Worm (Caenorhabditis elegans) whole organism, L1 larva: ENCODE measurements around the gene C16A3.5.

ENCODE experiments used
- ama-1 ChIP-seq: fragments of 150-350 bp; optimal IDR thresholded peaks from 2 replicates; lab custom pipeline; 2014
- ces-1 ChIP-seq: fragments of 150-350 bp; optimal IDR thresholded peaks from 2 replicates; lab custom pipeline; 2014; ENCODE audit warnings: missing biosample characterization, missing genetic modification reagents, missing genetic modification characterization
- elt-3 ChIP-seq, 6 experiments: fragments of 150-350 bp in 1 of 6; sonication (generic microtip); optimal IDR thresholded peaks; 2 replicates each; lab custom pipeline; 2017 to 2018; ENCODE audit warnings: missing biosample characterization in 6 of 6, missing genetic modification characterization in 6 of 6, inconsistent platforms in 1 of 6
- lin-15B ChIP-seq: fragments of 150-350 bp; sonication (generic microtip); optimal IDR thresholded peaks from 3 replicates; lab custom pipeline; 2014; ENCODE audit warnings: missing biosample characterization, missing genetic modification characterization
- mdl-1 ChIP-seq, 2 experiments: fragments of 150-350 bp; optimal IDR thresholded peaks; 2 replicates each; lab custom pipeline; 2014 to 2017; ENCODE audit warnings: missing biosample characterization in 2 of 2, missing genetic modification characterization in 2 of 2, inconsistent platforms in 1 of 2
- mep-1 ChIP-seq: fragments of 150-350 bp; optimal IDR thresholded peaks from 2 replicates; lab custom pipeline; 2014; ENCODE audit warnings: missing biosample characterization, missing genetic modification characterization
- nhr-28 ChIP-seq: fragments of 150-350 bp; optimal IDR thresholded peaks from 2 replicates; lab custom pipeline; 2014; ENCODE audit warnings: missing biosample characterization, missing genetic modification characterization
- pag-3 ChIP-seq: sonication (generic microtip); optimal IDR thresholded peaks from 2 replicates; lab custom pipeline; 2017; ENCODE audit warnings: missing genetic modification characterization, mild to moderate bottlenecking, missing compliant biosample characterization, antibody characterized with exemption, borderline replicate concordance; ENCODE audit not compliant: insufficient read depth
- snpc-4 ChIP-seq: fragments of 150-350 bp; optimal IDR thresholded peaks from 2 replicates; lab custom pipeline; 2014; ENCODE audit warnings: missing biosample characterization, missing genetic modification characterization
- swsn-7 ChIP-seq: sonication (generic microtip); optimal IDR thresholded peaks from 2 replicates; lab custom pipeline; 2016; ENCODE audit warnings: missing genetic modification characterization, missing compliant biosample characterization
- zag-1 ChIP-seq: fragments of 150-350 bp; optimal IDR thresholded peaks from 2 replicates; lab custom pipeline; 2014; ENCODE audit warnings: missing biosample characterization, missing genetic modification characterization
- ztf-11 ChIP-seq, 2 experiments: sonication (generic microtip); optimal IDR thresholded peaks; 2 replicates each; lab custom pipeline; 2016 to 2017; ENCODE audit warnings: missing genetic modification characterization in 2 of 2, missing biosample characterization in 1 of 2, missing compliant biosample characterization in 1 of 2

ce11 chrIII:6344737-6345136 lies 35.8 kb upstream of the C16A3.5 start:
- peak; percentile 70 for TF ChIP-seq snpc-4
- TF ChIP-seq nhr-28 (tag; lab: Kevin White, UChicago): no peak
- peak; percentile 84 for TF ChIP-seq zag-1
- peak; percentile 49 for TF ChIP-seq pag-3 (tag; lab: Kevin White, UChicago)
- TF ChIP-seq ama-1 (lab: Kevin White, UChicago): peak; percentile 44
- TF ChIP-seq mdl-1 (tag; optimal IDR thresholded peaks at IDR 0.05; lab: Kevin White, UChicago): peak in 1 of 2 experiments; percentile 79
- peak in 3 of 6 experiments; percentile 25 to 68 (median 64) for TF ChIP-seq elt-3 (tag; optimal IDR thresholded peaks at IDR 0.05; lab: Kevin White, UChicago)
- peak in 1 of 2 experiments; percentile 40 for TF ChIP-seq ztf-11 (tag; optimal IDR thresholded peaks at IDR 0.05; lab: Kevin White, UChicago)
- TF ChIP-seq ces-1 (GFP tag; lab: Kevin White, UChicago): no peak
- TF ChIP-seq lin-15B (tag; lab: Kevin White, UChicago): peak; percentile 51
- peak; percentile 89 for TF ChIP-seq mep-1 (tag; lab: Kevin White, UChicago)
- peak; percentile 89 for TF ChIP-seq swsn-7 (tag; lab: Kevin White, UChicago)
